Worm (Caenorhabditis elegans) whole organism, L1 larva: ENCODE measurements around the gene F32D8.14.

Source experiments
- C04F5.9 ChIP-seq: sonication (generic microtip); optimal IDR thresholded peaks from 2 replicates; lab custom pipeline; 2016; ENCODE audit warnings: missing genetic modification characterization, missing compliant biosample characterization
- C16A3.4 ChIP-seq: fragments of 150-350 bp; optimal IDR thresholded peaks from 2 replicates; lab custom pipeline; 2014; ENCODE audit warnings: missing biosample characterization, missing genetic modification characterization
- C34B4.2 ChIP-seq: sonication (generic microtip); optimal IDR thresholded peaks from 2 replicates; lab custom pipeline; 2017; ENCODE audit warnings: mild to moderate bottlenecking, missing genetic modification characterization, missing compliant biosample characterization
- F16B12.6 ChIP-seq: fragments of 150-350 bp; optimal IDR thresholded peaks from 2 replicates; lab custom pipeline; 2014; ENCODE audit warnings: missing biosample characterization, missing genetic modification characterization
- Y116A8C.19 ChIP-seq: sonication (generic microtip); optimal IDR thresholded peaks from 2 replicates; lab custom pipeline; 2016; ENCODE audit warnings: missing compliant biosample characterization, missing genetic modification characterization, borderline replicate concordance
- blmp-1 ChIP-seq: fragments of 150-350 bp; optimal IDR thresholded peaks from 2 replicates; lab custom pipeline; 2014; ENCODE audit warnings: missing biosample characterization, missing genetic modification characterization
- ceh-8 ChIP-seq: fragments of 200-800 bp; sonication (Bioruptor generic); optimal IDR thresholded peaks from 2 replicates; lab custom pipeline; 2018; ENCODE audit warnings: mild to moderate bottlenecking, missing genetic modification characterization, moderate library complexity, missing compliant biosample characterization
- ceh-90 ChIP-seq: sonication (generic microtip); optimal IDR thresholded peaks from 2 replicates; lab custom pipeline; 2016; ENCODE audit warnings: missing genetic modification characterization, missing compliant biosample characterization
- ces-1 ChIP-seq: fragments of 150-350 bp; optimal IDR thresholded peaks from 2 replicates; lab custom pipeline; 2014; ENCODE audit warnings: missing biosample characterization, missing genetic modification reagents, missing genetic modification characterization
- dpl-1 ChIP-seq, 3 experiments: fragments of 150-350 bp in 2 of 3; sonication (generic microtip) in 1 of 3; optimal IDR thresholded peaks; 2 replicates each; lab custom pipeline; 2014 to 2017; ENCODE audit warnings: missing biosample characterization in 3 of 3, missing genetic modification characterization in 3 of 3, missing genetic modification reagents in 3 of 3
- efl-1 ChIP-seq, 4 experiments: fragments of 150-350 bp; optimal IDR thresholded peaks in 3 of 4; peaks in 1 of 4; 1 replicate in 1 of 4; 2 replicates in 3 of 4; lab custom pipeline; 2014; ENCODE audit warnings: missing biosample characterization in 2 of 4, missing genetic modification characterization in 2 of 4, missing genetic modification reagents in 2 of 4
- efl-3 ChIP-seq: fragments of 200-800 bp; sonication (Bioruptor generic); optimal IDR thresholded peaks from 2 replicates; lab custom pipeline; 2018; ENCODE audit warnings: mild to moderate bottlenecking, missing genetic modification characterization, missing compliant biosample characterization
- egl-27 ChIP-seq, 2 experiments: fragments of 150-350 bp in 1 of 2; sonication (generic microtip); optimal IDR thresholded peaks; 3 replicates each; lab custom pipeline; 2017 to 2018; ENCODE audit warnings: missing biosample characterization in 2 of 2, missing genetic modification characterization in 2 of 2, missing genetic modification reagents in 2 of 2
- fkh-10 ChIP-seq: sonication (generic microtip); optimal IDR thresholded peaks from 2 replicates; lab custom pipeline; 2017; ENCODE audit warnings: missing biosample characterization, missing genetic modification reagents, missing genetic modification characterization
- fkh-4 ChIP-seq: sonication (generic microtip); optimal IDR thresholded peaks from 2 replicates; lab custom pipeline; 2016; ENCODE audit warnings: missing compliant biosample characterization, missing genetic modification characterization, borderline replicate concordance
- fos-1 ChIP-seq: fragments of 150-350 bp; optimal IDR thresholded peaks from 2 replicates; lab custom pipeline; 2014; ENCODE audit warnings: missing biosample characterization, missing genetic modification characterization
- hlh-4 ChIP-seq: sonication (generic microtip); optimal IDR thresholded peaks from 2 replicates; lab custom pipeline; 2016; ENCODE audit warnings: mild to moderate bottlenecking, missing genetic modification characterization, missing compliant biosample characterization
- irx-1 ChIP-seq: sonication (generic microtip); optimal IDR thresholded peaks from 2 replicates; lab custom pipeline; 2016; ENCODE audit warnings: missing genetic modification characterization, missing compliant biosample characterization
- isw-1 ChIP-seq: fragments of 200-800 bp; sonication (Bioruptor generic); IDR thresholded peaks from 2 replicates; pipeline ENCODE4 v1.3.6; 2022; ENCODE audit warnings: missing genetic modification characterization, missing compliant biosample characterization
- jun-1 ChIP-seq: fragments of 150-350 bp; optimal IDR thresholded peaks from 2 replicates; lab custom pipeline; 2014; ENCODE audit warnings: missing biosample characterization, missing genetic modification reagents, missing genetic modification characterization
- lin-14 ChIP-seq: fragments of 200-800 bp; sonication (Bioruptor generic); optimal IDR thresholded peaks from 2 replicates; lab custom pipeline; 2018; ENCODE audit warnings: mild to moderate bottlenecking, missing genetic modification characterization, moderate library complexity, missing compliant biosample characterization
- lin-35 ChIP-seq, 2 experiments: fragments of 150-350 bp; optimal IDR thresholded peaks; 2 replicates each; lab custom pipeline; 2014; ENCODE audit warnings: missing biosample characterization in 2 of 2, missing genetic modification characterization in 2 of 2, missing genetic modification reagents in 2 of 2
- lin-39 ChIP-seq: fragments of 150-350 bp; optimal IDR thresholded peaks from 2 replicates; lab custom pipeline; 2014; ENCODE audit warnings: missing biosample characterization, missing genetic modification reagents, missing genetic modification characterization
- lir-3 ChIP-seq: sonication (generic microtip); optimal IDR thresholded peaks from 2 replicates; lab custom pipeline; 2016; ENCODE audit warnings: mild to moderate bottlenecking, missing genetic modification characterization, moderate library complexity, missing compliant biosample characterization; ENCODE audit not compliant: poor library complexity
- mep-1 ChIP-seq: fragments of 150-350 bp; optimal IDR thresholded peaks from 2 replicates; lab custom pipeline; 2014; ENCODE audit warnings: missing biosample characterization, missing genetic modification characterization
- nhr-20 ChIP-seq: sonication (generic microtip); optimal IDR thresholded peaks from 2 replicates; lab custom pipeline; 2016; ENCODE audit warnings: mild to moderate bottlenecking, missing genetic modification characterization, missing compliant biosample characterization
- nhr-237 ChIP-seq: fragments of 150-350 bp; optimal IDR thresholded peaks from 2 replicates; lab custom pipeline; 2014; ENCODE audit warnings: missing biosample characterization, missing genetic modification characterization
- nhr-28 ChIP-seq: fragments of 150-350 bp; optimal IDR thresholded peaks from 2 replicates; lab custom pipeline; 2014; ENCODE audit warnings: missing biosample characterization, missing genetic modification characterization
- nhr-47 ChIP-seq: sonication (generic microtip); optimal IDR thresholded peaks from 2 replicates; lab custom pipeline; 2016; ENCODE audit warnings: mild to moderate bottlenecking, missing genetic modification characterization, moderate library complexity, missing compliant biosample characterization
- nhr-71 ChIP-seq: sonication (generic microtip); optimal IDR thresholded peaks from 2 replicates; lab custom pipeline; 2016; ENCODE audit warnings: mild to moderate bottlenecking, missing genetic modification characterization, moderate library complexity, missing compliant biosample characterization
- nhr-77 ChIP-seq: fragments of 150-350 bp; optimal IDR thresholded peaks from 2 replicates; lab custom pipeline; 2014; ENCODE audit warnings: missing biosample characterization, missing genetic modification characterization
- nhr-84 ChIP-seq: sonication (generic microtip); optimal IDR thresholded peaks from 2 replicates; lab custom pipeline; 2017; ENCODE audit warnings: missing biosample characterization, missing genetic modification characterization
- nhr-85 ChIP-seq: sonication (generic microtip); peaks from one replicate; lab custom pipeline; 2016; ENCODE audit warnings: missing genetic modification characterization, inconsistent platforms, missing compliant biosample characterization
- pqm-1 ChIP-seq: sonication (generic microtip); optimal IDR thresholded peaks from 3 replicates; lab custom pipeline; 2017; ENCODE audit warnings: missing biosample characterization, missing genetic modification characterization
- snpc-4 ChIP-seq: fragments of 150-350 bp; optimal IDR thresholded peaks from 2 replicates; lab custom pipeline; 2014; ENCODE audit warnings: missing biosample characterization, missing genetic modification characterization
- snu-23 ChIP-seq: sonication (generic microtip); optimal IDR thresholded peaks from 2 replicates; lab custom pipeline; 2016; ENCODE audit warnings: missing genetic modification characterization, missing compliant biosample characterization
- sox-4 ChIP-seq: sonication (generic microtip); optimal IDR thresholded peaks from 2 replicates; lab custom pipeline; 2016; ENCODE audit warnings: missing genetic modification characterization, missing compliant biosample characterization
- sptf-1 ChIP-seq: fragments of 150-350 bp; optimal IDR thresholded peaks from 2 replicates; lab custom pipeline; 2014; ENCODE audit warnings: missing biosample characterization, missing genetic modification characterization
- sup-37 ChIP-seq: fragments of 200-800 bp; sonication (Bioruptor generic); optimal IDR thresholded peaks from 2 replicates; lab custom pipeline; 2018; ENCODE audit warnings: mild to moderate bottlenecking, missing genetic modification characterization, missing compliant biosample characterization
- swsn-7 ChIP-seq: sonication (generic microtip); optimal IDR thresholded peaks from 2 replicates; lab custom pipeline; 2016; ENCODE audit warnings: missing genetic modification characterization, missing compliant biosample characterization
- tbx-2 ChIP-seq: sonication (generic microtip); optimal IDR thresholded peaks from 2 replicates; lab custom pipeline; 2016; ENCODE audit warnings: missing genetic modification characterization, missing compliant biosample characterization
- unc-130 ChIP-seq: fragments of 150-350 bp; optimal IDR thresholded peaks from 2 replicates; lab custom pipeline; 2017; ENCODE audit warnings: missing biosample characterization, missing genetic modification characterization, inconsistent platforms
- unc-30 ChIP-seq: sonication (generic microtip); optimal IDR thresholded peaks from 2 replicates; lab custom pipeline; 2017; ENCODE audit warnings: missing biosample characterization, missing genetic modification characterization
- unc-62 ChIP-seq: fragments of 150-350 bp; optimal IDR thresholded peaks from 2 replicates; lab custom pipeline; 2014; ENCODE audit warnings: missing biosample characterization, missing genetic modification reagents, missing genetic modification characterization
- unc-98 ChIP-seq: fragments of 200-800 bp; sonication (Bioruptor generic); IDR thresholded peaks from 2 replicates; pipeline ENCODE4 v1.3.6; 2022; ENCODE audit warnings: missing genetic modification characterization, missing compliant biosample characterization
- vab-15 ChIP-seq: sonication (generic microtip); optimal IDR thresholded peaks from 2 replicates; lab custom pipeline; 2017; ENCODE audit warnings: missing genotype, mild to moderate bottlenecking, missing genetic modification characterization, missing compliant biosample characterization
- zag-1 ChIP-seq: fragments of 150-350 bp; optimal IDR thresholded peaks from 2 replicates; lab custom pipeline; 2014; ENCODE audit warnings: missing biosample characterization, missing genetic modification characterization
- ztf-11 ChIP-seq, 2 experiments: sonication (generic microtip); optimal IDR thresholded peaks; 2 replicates each; lab custom pipeline; 2016 to 2017; ENCODE audit warnings: missing genetic modification characterization in 2 of 2, missing biosample characterization in 1 of 2, missing compliant biosample characterization in 1 of 2

Gene F32D8.14

DNA sequence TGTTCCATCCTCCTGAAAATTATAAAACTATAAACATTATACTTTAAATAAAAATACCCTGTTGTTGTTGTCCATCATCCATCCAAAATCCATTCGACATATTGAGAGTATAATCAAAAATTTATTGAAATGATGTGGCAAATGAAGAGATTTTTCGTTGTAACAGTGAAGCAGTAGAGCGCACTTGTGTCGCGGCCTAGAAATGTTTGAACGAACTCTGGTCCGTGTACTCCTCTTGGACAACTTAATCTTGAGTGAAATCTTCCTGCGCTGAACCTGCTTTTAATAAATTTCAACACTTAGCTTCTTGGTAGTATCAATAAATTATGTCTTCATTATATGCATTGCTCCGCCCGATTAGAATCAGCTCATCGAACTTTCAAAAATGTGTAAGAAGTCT, at the start of gene F32D8.14, which contains the start of gene F32D8.5 (continued):
- TF ChIP-seq nhr-84 (tag; lab: Kevin White, UChicago) (no peak), nhr-71 (peak; percentile 94), unc-62 (no peak), nhr-237 (tag; lab: Kevin White, UChicago) (peak; percentile 27), C04F5.9 (peak; percentile 65), unc-130 (tag; lab: Kevin White, UChicago) (peak; percentile 93), efl-3 (no peak), unc-30 (no peak), lin-39 (tag; lab: Kevin White, UChicago) (no peak), ceh-90 (tag; lab: Kevin White, UChicago) (peak; percentile 88), snu-23 (GFP tag; lab: Kevin White, UChicago) (peak; percentile 93), swsn-7 (peak; percentile 91), blmp-1 (tag; lab: Kevin White, UChicago) (peak; percentile 68), nhr-77 (tag; lab: Kevin White, UChicago) (peak; percentile 67), nhr-20 (peak; percentile 91), ztf-11 (tag; optimal IDR thresholded peaks at IDR 0.05; lab: Kevin White, UChicago) (peak in 1 of 2 experiments; percentile 86), fkh-4 (tag; lab: Kevin White, UChicago) (peak; percentile 80), unc-98 (GFP tag; lab: Robert Waterston, UW) (peak; percentile 33; the same call in 1 of the 2 replicates), pqm-1 (tag; lab: Kevin White, UChicago) (no peak), mep-1 (tag; lab: Kevin White, UChicago) (peak; percentile 89), irx-1 (tag; lab: Kevin White, UChicago) (peak; percentile 90), sptf-1 (no peak), jun-1 (peak; percentile 56), sup-37 (peak; percentile 16), lin-14 (GFP tag; lab: Kevin White, UChicago) (peak; percentile 93), C16A3.4 (peak; percentile 88), F16B12.6 (no peak), nhr-28 (tag; lab: Kevin White, UChicago) (no peak), nhr-47 (peak; percentile 89), snpc-4 (tag; lab: Kevin White, UChicago) (peak; percentile 51), C34B4.2 (tag; lab: Kevin White, UChicago) (no peak), hlh-4 (tag; lab: Kevin White, UChicago) (peak; percentile 9), nhr-85 (tag; lab: Kevin White, UChicago) (peak; percentile 93)
- TF ChIP-seq, all 84 proteins: peak for 56

DNA sequence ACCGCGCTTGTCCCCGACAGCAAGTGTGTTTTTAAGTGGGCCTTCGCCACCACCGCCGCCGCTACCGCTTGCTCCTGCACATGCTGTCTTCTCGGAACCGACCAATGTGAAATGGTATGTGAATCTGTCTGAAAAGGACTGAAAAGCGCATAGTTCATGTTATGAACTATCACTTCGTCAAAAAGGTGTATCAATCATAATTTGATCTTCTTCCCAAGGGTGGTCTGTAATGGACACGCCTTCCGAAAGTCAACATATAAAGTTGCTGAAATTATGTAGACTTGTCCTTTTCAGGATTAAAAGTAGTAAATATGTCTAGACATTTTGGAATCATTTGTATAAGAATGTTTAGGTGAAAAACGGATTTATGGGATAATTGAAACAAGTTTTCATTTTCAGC, 47.6 kb upstream of the F32D8.14 start, which contains the start of gene zip-9:
TSS of gene zip-9 (plus strand) at position 301 of the 400 bp plus-strand sequence.
- no peak for TF ChIP-seq vab-15 (tag; lab: Kevin White, UChicago)
- TF ChIP-seq zag-1 (tag; lab: Kevin White, UChicago): no peak
- no peak for TF ChIP-seq lir-3 (tag; lab: Kevin White, UChicago)
- no peak for TF ChIP-seq ces-1 (GFP tag; lab: Kevin White, UChicago)
- TF ChIP-seq isw-1: no peak
- no peak for TF ChIP-seq efl-1 (optimal IDR thresholded peaks at IDR 0.05; lab: Kevin White, UChicago)
- TF ChIP-seq efl-1 (GFP tag; optimal IDR thresholded peaks at IDR 0.05 in 1 of 2; lab: Kevin White, UChicago): peak in 1 of 2 experiments; percentile 20
- no peak for TF ChIP-seq ceh-8 (GFP tag; lab: Kevin White, UChicago)

DNA sequence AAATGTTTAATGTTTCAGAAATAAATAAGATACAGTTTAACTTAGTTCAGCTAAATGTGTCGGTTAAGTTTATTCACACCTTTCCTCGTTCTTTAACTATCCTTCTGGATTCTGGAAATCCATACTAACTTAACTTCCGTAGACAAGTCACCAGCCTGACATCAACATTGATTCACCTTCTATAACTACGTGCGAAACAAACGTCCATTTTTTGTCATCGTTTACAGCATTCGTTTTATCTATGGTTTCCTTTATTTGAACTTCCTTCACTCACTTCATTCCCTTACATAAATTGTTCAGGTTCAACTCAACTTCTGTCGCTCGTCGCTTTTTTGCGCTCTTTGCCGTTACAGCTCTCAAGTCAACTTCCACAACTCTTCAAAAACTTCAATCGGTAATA, 46.6 kb upstream of the F32D8.14 start, which contains the start of gene F17C11.26:
TSS of gene F17C11.26 (plus strand) at position 301 of the 400 bp plus-strand sequence.
- TF ChIP-seq lir-3 (tag; lab: Kevin White, UChicago): no peak
- TF ChIP-seq sox-4 (tag; lab: Kevin White, UChicago): no peak
- no peak for TF ChIP-seq fkh-10 (GFP tag; lab: Kevin White, UChicago)
- TF ChIP-seq lin-14 (GFP tag; lab: Kevin White, UChicago): no peak
- no peak for TF ChIP-seq Y116A8C.19 (tag; lab: Kevin White, UChicago)
- no peak for TF ChIP-seq C16A3.4
- no peak for TF ChIP-seq egl-27 (tag; optimal IDR thresholded peaks at IDR 0.05; lab: Kevin White, UChicago)
- no peak for TF ChIP-seq dpl-1 (GFP tag; optimal IDR thresholded peaks at IDR 0.05; lab: Kevin White, UChicago)
- no peak for TF ChIP-seq fos-1 (tag; lab: Kevin White, UChicago)
- TF ChIP-seq tbx-2: no peak
- no peak for TF ChIP-seq unc-98 (GFP tag; lab: Robert Waterston, UW)
- TF ChIP-seq C04F5.9: no peak
- TF ChIP-seq isw-1: no peak
- TF ChIP-seq nhr-84 (tag; lab: Kevin White, UChicago): no peak
- no peak for TF ChIP-seq lin-35 (GFP tag; optimal IDR thresholded peaks at IDR 0.05; lab: Kevin White, UChicago)
- TF ChIP-seq mep-1 (tag; lab: Kevin White, UChicago): no peak
- TF ChIP-seq nhr-20: no peak
